Fruit fly (Drosophila melanogaster) S2 (cell line): ENCODE data around the gene CG9632.

Experiments used
- CG8478 ChIP-seq: fragments of >200 bp; optimal IDR thresholded peaks from 2 replicates; lab custom pipeline; 2018
- CTCF ChIP-seq, 2 experiments: fragments of >200 bp; optimal IDR thresholded peaks; 2 replicates each; lab custom pipeline; 2018

DNA sequence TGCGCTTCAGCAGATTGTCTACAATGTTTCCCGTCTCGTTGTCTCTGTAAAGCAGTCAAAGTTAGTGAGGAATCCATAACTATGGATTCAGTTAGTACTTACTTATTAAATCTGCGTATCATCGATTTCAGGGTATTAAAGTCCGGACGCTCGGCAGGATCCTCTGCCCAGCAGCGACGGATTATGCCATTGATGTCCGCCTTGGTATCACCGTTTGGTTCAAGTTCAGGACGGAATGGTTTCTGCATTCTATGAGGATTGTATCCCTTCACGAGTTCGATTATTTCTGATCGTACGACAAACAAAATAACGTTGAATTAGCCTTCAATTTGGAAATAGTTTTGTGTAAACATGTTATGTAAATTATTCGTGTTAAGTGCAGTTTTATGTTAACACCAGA lies at the start of gene CG9632:
- TF ChIP-seq CG8478 (lab: Kevin White, UChicago) (no peak), CTCF (optimal IDR thresholded peaks at IDR 0.05; lab: Kevin White, UChicago) (no peak)
